Fruit fly (Drosophila melanogaster) whole organism, embryonic: ENCODE results near the gene ND-B17.

Experiments
- Bgb ChIP-seq: fragments of 200-800 bp; sonication (Bioruptor generic); IDR thresholded peaks from 2 replicates; pipeline ENCODE4 v1.3.6; 2022; ENCODE audit warnings: missing biosample characterization, missing genetic modification characterization; ENCODE audit not compliant: partially characterized antibody
- CG10209 ChIP-seq: fragments of 200-800 bp; sonication (Bioruptor generic); optimal IDR thresholded peaks from 3 replicates; lab custom pipeline; 2017; ENCODE audit warnings: missing biosample characterization, mild to moderate bottlenecking, missing genetic modification characterization, missing genetic modification reagents
- CG10267 ChIP-seq: fragments of 200-800 bp; sonication (Bioruptor generic); optimal IDR thresholded peaks from 2 replicates; lab custom pipeline; 2018; ENCODE audit warnings: missing biosample characterization, mild to moderate bottlenecking, missing genetic modification characterization, moderate library complexity
- CG12744 ChIP-seq: fragments of 200-800 bp; sonication (Bioruptor generic); optimal IDR thresholded peaks from 2 replicates; lab custom pipeline; 2016; ENCODE audit warnings: missing biosample characterization, missing genetic modification characterization
- CG12769 ChIP-seq: fragments of 200-800 bp; sonication (Bioruptor generic); optimal IDR thresholded peaks from 2 replicates; lab custom pipeline; 2019; ENCODE audit warnings: missing biosample characterization, mild to moderate bottlenecking, missing genetic modification characterization, moderate library complexity
- CG13287 ChIP-seq: fragments of 200-800 bp; sonication (Bioruptor generic); IDR thresholded peaks from 2 replicates; pipeline ENCODE4 v1.3.6; 2022; ENCODE audit warnings: missing biosample characterization, missing genetic modification characterization; ENCODE audit not compliant: partially characterized antibody
- CG16813 ChIP-seq: fragments of 200-800 bp; sonication (Bioruptor generic); IDR thresholded peaks from 3 replicates; pipeline ENCODE4 v1.3.6; 2022; ENCODE audit warnings: missing biosample characterization, missing genetic modification characterization; ENCODE audit not compliant: partially characterized antibody
- CG18476 ChIP-seq: fragments of 200-800 bp; sonication (Bioruptor generic); optimal IDR thresholded peaks from 2 replicates; lab custom pipeline; 2016; ENCODE audit warnings: missing biosample characterization, mild to moderate bottlenecking, missing genetic modification characterization
- CG2129 ChIP-seq: fragments of 200-800 bp; sonication (Bioruptor generic); IDR thresholded peaks from 2 replicates; pipeline ENCODE4 v1.3.6; 2022; ENCODE audit warnings: missing biosample characterization, missing genetic modification characterization; ENCODE audit not compliant: partially characterized antibody
- CG2875 ChIP-seq: fragments of 200-800 bp; sonication (Bioruptor generic); optimal IDR thresholded peaks from 2 replicates; lab custom pipeline; 2017; ENCODE audit warnings: missing biosample characterization, mild to moderate bottlenecking, missing genetic modification characterization, missing genetic modification reagents
- CG32767 ChIP-seq: fragments of 200-800 bp; sonication (Bioruptor generic); IDR thresholded peaks from 2 replicates; pipeline ENCODE4 v1.3.6; 2022; ENCODE audit warnings: missing biosample characterization, missing genetic modification characterization
- CG3995 ChIP-seq: fragments of 200-800 bp; sonication (Bioruptor generic); optimal IDR thresholded peaks from 3 replicates; lab custom pipeline; 2016; ENCODE audit warnings: missing biosample characterization, missing genetic modification characterization
- CG42726 ChIP-seq: fragments of 200-800 bp; sonication (Bioruptor generic); IDR thresholded peaks from 2 replicates; pipeline ENCODE4 v1.3.6; 2022; ENCODE audit warnings: missing biosample characterization, missing genetic modification characterization; ENCODE audit not compliant: partially characterized antibody
- CG4617 ChIP-seq: fragments of 200-800 bp; sonication (Bioruptor generic); optimal IDR thresholded peaks from 3 replicates; lab custom pipeline; 2016; ENCODE audit warnings: missing biosample characterization, missing genetic modification characterization, borderline replicate concordance
- CG6683 ChIP-seq: fragments of 200-800 bp; sonication (Bioruptor generic); optimal IDR thresholded peaks from 2 replicates; lab custom pipeline; 2017; ENCODE audit warnings: missing biosample characterization, mild to moderate bottlenecking, missing genetic modification characterization, missing genetic modification reagents
- CG7839 ChIP-seq: fragments of 200-800 bp; sonication (Bioruptor generic); optimal IDR thresholded peaks from 3 replicates; lab custom pipeline; 2018; ENCODE audit warnings: missing biosample characterization, mild to moderate bottlenecking, missing genetic modification characterization, moderate library complexity
- CG7963 ChIP-seq: fragments of 200-800 bp; sonication (Bioruptor generic); IDR thresholded peaks from 3 replicates; pipeline ENCODE4 v1.3.6; 2022; ENCODE audit warnings: missing biosample characterization, missing genetic modification characterization; ENCODE audit not compliant: partially characterized antibody
- CG8089 ChIP-seq: fragments of 200-800 bp; sonication (Bioruptor generic); optimal IDR thresholded peaks from 3 replicates; lab custom pipeline; 2016; ENCODE audit warnings: missing biosample characterization, missing genetic modification characterization
- Doc3 ChIP-seq: fragments of 200-800 bp; sonication (Bioruptor generic); IDR thresholded peaks from 3 replicates; pipeline ENCODE4 v1.3.6; 2022; ENCODE audit warnings: missing biosample characterization, missing genetic modification characterization; ENCODE audit not compliant: partially characterized antibody
- Dref ChIP-seq: fragments of 200-800 bp; sonication (Bioruptor generic); IDR thresholded peaks from 2 replicates; pipeline ENCODE4 v1.3.6; 2022; ENCODE audit warnings: missing biosample characterization, missing genetic modification characterization
- Ets97D ChIP-seq: fragments of 200-800 bp; sonication (Bioruptor generic); optimal IDR thresholded peaks from 3 replicates; lab custom pipeline; 2016; ENCODE audit warnings: missing biosample characterization, missing genetic modification characterization
- HLH4C ChIP-seq: fragments of 200-800 bp; sonication (Bioruptor generic); IDR thresholded peaks from 3 replicates; pipeline ENCODE4 v1.3.6; 2022; ENCODE audit warnings: missing biosample characterization, missing genetic modification characterization; ENCODE audit not compliant: partially characterized antibody
- Hmr ChIP-seq: fragments of 200-800 bp; sonication (Bioruptor generic); optimal IDR thresholded peaks from 3 replicates; lab custom pipeline; 2017; ENCODE audit warnings: mild to moderate bottlenecking, missing biosample characterization, missing genetic modification reagents, missing genetic modification characterization
- MBD-R2 ChIP-seq: fragments of 200-800 bp; sonication (Bioruptor generic); IDR thresholded peaks from 2 replicates; pipeline ENCODE4 v1.3.6; 2022; ENCODE audit warnings: missing biosample characterization, missing genetic modification characterization
- Myb ChIP-seq: fragments of 200-800 bp; sonication (Bioruptor generic); optimal IDR thresholded peaks from 2 replicates; lab custom pipeline; 2016; ENCODE audit warnings: missing biosample characterization, missing genetic modification characterization
- NC2β ChIP-seq: fragments of 200-800 bp; sonication (Bioruptor generic); optimal IDR thresholded peaks from 2 replicates; lab custom pipeline; 2016; ENCODE audit warnings: missing biosample characterization, missing genetic modification characterization
- NfI ChIP-seq: fragments of 200-800 bp; sonication (Bioruptor generic); optimal IDR thresholded peaks from 3 replicates; lab custom pipeline; 2018; ENCODE audit warnings: missing biosample characterization, mild to moderate bottlenecking, missing genetic modification characterization, moderate library complexity
- Opbp ChIP-seq: fragments of 200-800 bp; sonication (Bioruptor generic); IDR thresholded peaks from 3 replicates; pipeline ENCODE4 v1.3.6; 2022; ENCODE audit warnings: missing biosample characterization, missing genetic modification characterization; ENCODE audit not compliant: partially characterized antibody
- Scr ChIP-seq: fragments of 200-800 bp; sonication (Bioruptor generic); IDR thresholded peaks from 2 replicates; pipeline ENCODE4 v1.3.6; 2022; ENCODE audit warnings: missing biosample characterization, missing genetic modification characterization; ENCODE audit not compliant: partially characterized antibody
- Xrp1 ChIP-seq: fragments of 200-800 bp; sonication (Bioruptor generic); IDR thresholded peaks from 2 replicates; pipeline ENCODE4 v1.3.6; 2022; ENCODE audit warnings: missing biosample characterization, missing genetic modification characterization
- ac ChIP-seq: fragments of 200-800 bp; sonication (Bioruptor generic); optimal IDR thresholded peaks from 3 replicates; lab custom pipeline; 2017; ENCODE audit warnings: missing biosample characterization, mild to moderate bottlenecking, missing genetic modification characterization
- chinmo ChIP-seq: fragments of 200-800 bp; sonication (Bioruptor generic); IDR thresholded peaks from 4 replicates; pipeline ENCODE4 v1.3.6; 2022; ENCODE audit warnings: missing biosample characterization, missing genetic modification characterization; ENCODE audit not compliant: partially characterized antibody
- crp ChIP-seq, 2 experiments: fragments of 200-800 bp; sonication (Bioruptor generic); optimal IDR thresholded peaks; 2 replicates in 1 of 2; 3 replicates in 1 of 2; lab custom pipeline; 2017; ENCODE audit warnings: missing biosample characterization in 2 of 2, missing genetic modification characterization in 2 of 2, mild to moderate bottlenecking in 1 of 2, moderate library complexity in 1 of 2
- hbn ChIP-seq: fragments of 200-800 bp; sonication (Bioruptor generic); IDR thresholded peaks from 2 replicates; pipeline ENCODE4 v1.3.6; 2022; ENCODE audit warnings: missing biosample characterization, missing genetic modification characterization; ENCODE audit not compliant: partially characterized antibody
- inv ChIP-seq: fragments of 200-800 bp; sonication (Bioruptor generic); IDR thresholded peaks from 2 replicates; pipeline ENCODE4 v1.3.6; 2022; ENCODE audit warnings: missing biosample characterization, missing genetic modification characterization; ENCODE audit not compliant: partially characterized antibody
- ken ChIP-seq: fragments of 200-800 bp; sonication (Bioruptor generic); IDR thresholded peaks from 3 replicates; pipeline ENCODE4 v1.3.6; 2022; ENCODE audit warnings: missing biosample characterization, missing genetic modification characterization
- knrl ChIP-seq: fragments of 200-800 bp; sonication (Bioruptor generic); IDR thresholded peaks from 3 replicates; pipeline ENCODE4 v1.3.6; 2022; ENCODE audit warnings: missing biosample characterization, missing genetic modification characterization; ENCODE audit not compliant: partially characterized antibody
- mld ChIP-seq: fragments of 200-800 bp; sonication (Bioruptor generic); IDR thresholded peaks from 3 replicates; pipeline ENCODE4 v1.3.6; 2022; ENCODE audit warnings: missing biosample characterization, missing genetic modification characterization; ENCODE audit not compliant: partially characterized antibody
- phol ChIP-seq: fragments of 200-800 bp; sonication (Bioruptor generic); optimal IDR thresholded peaks from 3 replicates; lab custom pipeline; 2018; ENCODE audit warnings: missing biosample characterization, mild to moderate bottlenecking, missing genetic modification characterization, moderate library complexity
- sc ChIP-seq, 3 experiments: fragments of >200 bp in 2 of 3; fragments of 200-800 bp in 1 of 3; sonication (Bioruptor generic) in 1 of 3; optimal IDR thresholded peaks; 2 replicates in 2 of 3; 3 replicates in 1 of 3; lab custom pipeline; 2017; ENCODE audit warnings: mild to moderate bottlenecking in 1 of 3, missing biosample characterization in 1 of 3, missing genetic modification characterization in 1 of 3, missing genetic modification reagents in 1 of 3
- sob ChIP-seq: fragments of 200-800 bp; sonication (Bioruptor generic); IDR thresholded peaks from 2 replicates; pipeline ENCODE4 v1.3.6; 2022; ENCODE audit warnings: missing biosample characterization, missing genetic modification characterization
- stwl ChIP-seq: fragments of 200-800 bp; sonication (Bioruptor generic); optimal IDR thresholded peaks from 3 replicates; lab custom pipeline; 2018; ENCODE audit warnings: missing biosample characterization, mild to moderate bottlenecking, missing genetic modification characterization, moderate library complexity
- unc-4 ChIP-seq: fragments of 200-800 bp; sonication (Bioruptor generic); IDR thresholded peaks from 2 replicates; pipeline ENCODE4 v1.3.6; 2022; ENCODE audit warnings: missing biosample characterization, missing genetic modification characterization; ENCODE audit not compliant: partially characterized antibody
- usp ChIP-seq: fragments of >200 bp; optimal IDR thresholded peaks from 2 replicates; lab custom pipeline; 2017; ENCODE audit warnings: missing biosample characterization, missing genetic modification characterization
- vnd ChIP-seq: fragments of 200-800 bp; sonication (Bioruptor generic); IDR thresholded peaks from 3 replicates; pipeline ENCODE4 v1.3.6; 2022; ENCODE audit warnings: missing biosample characterization, missing genetic modification characterization; ENCODE audit not compliant: partially characterized antibody
- wor ChIP-seq: fragments of 200-800 bp; sonication (Bioruptor generic); IDR thresholded peaks from 2 replicates; pipeline ENCODE4 v1.3.6; 2022; ENCODE audit warnings: missing biosample characterization, missing genetic modification characterization
- zfh2 ChIP-seq: fragments of 200-800 bp; sonication (Bioruptor generic); optimal IDR thresholded peaks from 2 replicates; lab custom pipeline; 2016; ENCODE audit warnings: missing biosample characterization, missing genetic modification characterization

ND-B17 gene

dm6 chr2L:15770978-15771377, 20.1 kb upstream of the ND-B17 start, which contains the start of gene Ku80 (continued):
- TF ChIP-seq CG4617 (GFP tag; lab: Kevin White, UChicago) (peak; percentile 7), CG12744 (GFP tag; lab: Kevin White, UChicago) (no peak), CG2129 (GFP tag; lab: Robert Waterston, UW) (peak; percentile 24; the same call in 1 of the 2 replicates), CG18476 (GFP tag; lab: Kevin White, UChicago) (no peak), ken (GFP tag; lab: Robert Waterston, UW) (no peak), CG8089 (GFP tag; lab: Kevin White, UChicago) (no peak), vnd (GFP tag; lab: Robert Waterston, UW) (peak; percentile 70; the same call in 2 of the 3 replicates), inv (GFP tag; lab: Robert Waterston, UW) (no peak), NfI (GFP tag; lab: Kevin White, UChicago) (no peak), Scr (GFP tag; lab: Robert Waterston, UW) (peak; percentile 72), Ets97D (GFP tag; lab: Kevin White, UChicago) (peak; percentile 27), HLH4C (GFP tag; lab: Robert Waterston, UW) (peak; percentile 84), ac (GFP tag; lab: Kevin White, UChicago) (no peak), Hmr (GFP tag; lab: Kevin White, UChicago) (no peak), crp (GFP tag; optimal IDR thresholded peaks at IDR 0.05; lab: Kevin White, UChicago) (peak in 1 of 2 experiments; percentile 29), Opbp (GFP tag; lab: Robert Waterston, UW) (peak; percentile 77; the same call in 2 of the 3 replicates), sc (optimal IDR thresholded peaks at IDR 0.05; lab: Kevin White, UChicago) (no peak), sc (GFP tag; optimal IDR thresholded peaks at IDR 0.05; lab: Kevin White, UChicago) (no peak), usp (GFP tag; lab: Kevin White, UChicago) (no peak), CG10209 (GFP tag; lab: Kevin White, UChicago) (no peak), NC2β (GFP tag; lab: Kevin White, UChicago) (no peak), Myb (GFP tag; lab: Kevin White, UChicago) (peak; percentile 94), CG3995 (GFP tag; lab: Kevin White, UChicago) (peak; percentile 94), Dref (peak; percentile 90), unc-4 (GFP tag; lab: Robert Waterston, UW) (peak; percentile 59; the same call in 1 of the 2 replicates), Doc3 (peak; percentile 47; the same call in 1 of the 3 replicates), CG6683 (GFP tag; lab: Kevin White, UChicago) (no peak), CG7839 (no peak), MBD-R2 (GFP tag; lab: Robert Waterston, UW) (peak; percentile 64), Xrp1 (GFP tag; lab: Robert Waterston, UW) (no peak), chinmo (GFP tag; lab: Robert Waterston, UW) (peak; percentile 66; the same call in 1 of the 4 replicates), knrl (peak; percentile 74), stwl (tag; lab: Kevin White, UChicago) (peak; percentile 95), CG13287 (GFP tag; lab: Robert Waterston, UW) (peak; percentile 79), CG32767 (no peak), hbn (peak; percentile 64), CG42726 (peak; percentile 44; the same call in 1 of the 2 replicates), CG10267 (tag; lab: Kevin White, UChicago) (peak; percentile 4), Bgb (GFP tag; lab: Robert Waterston, UW) (peak; percentile 72), CG2875 (no peak), zfh2 (GFP tag; lab: Kevin White, UChicago) (no peak), CG12769 (tag; lab: Kevin White, UChicago) (no peak), phol (peak; percentile 22), wor (no peak), mld (peak; percentile 54; the same call in 1 of the 3 replicates), sob (no peak), CG16813 (GFP tag; lab: Robert Waterston, UW) (peak; percentile 70), CG7963 (GFP tag; lab: Robert Waterston, UW) (peak; percentile 79)
